Worm (Caenorhabditis elegans) whole organism, late embryonic: ENCODE data around the gene nhr-100.

ENCODE experiments used
- F13H6.1 ChIP-seq: sonication (generic microtip); optimal IDR thresholded peaks from 2 replicates; lab custom pipeline; 2016; ENCODE audit warnings: missing genetic modification characterization, missing compliant biosample characterization
- K02D7.2 ChIP-seq: sonication (generic microtip); optimal IDR thresholded peaks from 2 replicates; lab custom pipeline; 2017; ENCODE audit warnings: mild to moderate bottlenecking, missing genetic modification characterization, missing compliant biosample characterization
- Y22D7AL.16 ChIP-seq: sonication (generic microtip); optimal IDR thresholded peaks from 2 replicates; lab custom pipeline; 2016; ENCODE audit warnings: missing genetic modification characterization, missing compliant biosample characterization
- ama-1 ChIP-seq: fragments of 150-350 bp; optimal IDR thresholded peaks from 2 replicates; lab custom pipeline; 2014
- ceh-14 ChIP-seq: sonication (generic microtip); optimal IDR thresholded peaks from 2 replicates; lab custom pipeline; 2016; ENCODE audit warnings: missing genotype, missing genetic modification characterization, missing compliant biosample characterization
- ceh-18 ChIP-seq: sonication (generic microtip); optimal IDR thresholded peaks from 2 replicates; lab custom pipeline; 2016; ENCODE audit warnings: missing genetic modification characterization, missing compliant biosample characterization
- ceh-2 ChIP-seq: sonication (generic microtip); optimal IDR thresholded peaks from 2 replicates; lab custom pipeline; 2016; ENCODE audit warnings: missing genotype, missing genetic modification characterization, missing compliant biosample characterization
- ceh-30 ChIP-seq: fragments of 150-350 bp; optimal IDR thresholded peaks from 2 replicates; lab custom pipeline; 2014; ENCODE audit warnings: missing biosample characterization, missing genetic modification characterization
- ceh-31 ChIP-seq: sonication (generic microtip); optimal IDR thresholded peaks from 2 replicates; lab custom pipeline; 2016; ENCODE audit warnings: missing genetic modification characterization, missing compliant biosample characterization
- ceh-48 ChIP-seq: sonication (generic microtip); optimal IDR thresholded peaks from 2 replicates; lab custom pipeline; 2016; ENCODE audit warnings: missing genetic modification characterization, inconsistent platforms, missing compliant biosample characterization
- che-1 ChIP-seq: sonication (generic microtip); optimal IDR thresholded peaks from 2 replicates; lab custom pipeline; 2016; ENCODE audit warnings: mild to moderate bottlenecking, missing genetic modification characterization, missing compliant biosample characterization
- dmd-4 ChIP-seq: sonication (generic microtip); optimal IDR thresholded peaks from 2 replicates; lab custom pipeline; 2016; ENCODE audit warnings: borderline replicate concordance, missing genetic modification characterization, missing compliant biosample characterization
- dve-1 ChIP-seq: sonication (generic microtip); optimal IDR thresholded peaks from 2 replicates; lab custom pipeline; 2017; ENCODE audit warnings: antibody characterized with exemption, mild to moderate bottlenecking, missing genetic modification characterization, missing compliant biosample characterization
- elt-2 ChIP-seq: sonication (generic microtip); optimal IDR thresholded peaks from 2 replicates; lab custom pipeline; 2016; ENCODE audit warnings: missing genetic modification reagents, missing genetic modification characterization, missing compliant biosample characterization
- ets-4 ChIP-seq: sonication (generic microtip); optimal IDR thresholded peaks from 2 replicates; lab custom pipeline; 2016; ENCODE audit warnings: missing genetic modification characterization, missing compliant biosample characterization
- fax-1 ChIP-seq: sonication (generic microtip); optimal IDR thresholded peaks from 2 replicates; lab custom pipeline; 2016; ENCODE audit warnings: missing genotype, missing genetic modification characterization, missing compliant biosample characterization
- hlh-13 ChIP-seq: fragments of 200-800 bp; sonication (Bioruptor generic); optimal IDR thresholded peaks from 2 replicates; lab custom pipeline; 2018; ENCODE audit warnings: mild to moderate bottlenecking, missing genetic modification characterization, missing compliant biosample characterization
- hlh-15 ChIP-seq: sonication (generic microtip); optimal IDR thresholded peaks from 2 replicates; lab custom pipeline; 2016; ENCODE audit warnings: missing genetic modification characterization, missing compliant biosample characterization
- hlh-30 ChIP-seq: sonication (generic microtip); optimal IDR thresholded peaks from 2 replicates; lab custom pipeline; 2017; ENCODE audit warnings: antibody characterized with exemption, missing genetic modification characterization, missing compliant biosample characterization; ENCODE audit not compliant: insufficient read depth
- hlh-8 ChIP-seq: sonication (generic microtip); optimal IDR thresholded peaks from 2 replicates; lab custom pipeline; 2016; ENCODE audit warnings: missing genotype, missing genetic modification characterization, missing compliant biosample characterization
- lim-6 ChIP-seq: sonication (generic microtip); optimal IDR thresholded peaks from 2 replicates; lab custom pipeline; 2016; ENCODE audit warnings: missing genetic modification characterization, missing compliant biosample characterization
- lin-11 ChIP-seq: fragments of 200-800 bp; sonication (Bioruptor generic); optimal IDR thresholded peaks from 2 replicates; lab custom pipeline; 2018; ENCODE audit warnings: mild to moderate bottlenecking, missing genetic modification characterization, missing compliant biosample characterization
- madf-2 ChIP-seq: sonication (generic microtip); optimal IDR thresholded peaks from 2 replicates; lab custom pipeline; 2017; ENCODE audit warnings: missing genetic modification characterization, missing compliant biosample characterization
- mec-3 ChIP-seq: sonication (generic microtip); optimal IDR thresholded peaks from 2 replicates; lab custom pipeline; 2016; ENCODE audit warnings: borderline replicate concordance, missing genetic modification characterization, missing compliant biosample characterization
- nfya-1 ChIP-seq: sonication (generic microtip); optimal IDR thresholded peaks from 2 replicates; lab custom pipeline; 2017; ENCODE audit warnings: missing genetic modification characterization, mild to moderate bottlenecking, missing compliant biosample characterization, antibody characterized with exemption, moderate library complexity
- nhr-232 ChIP-seq: sonication (generic microtip); optimal IDR thresholded peaks from 2 replicates; lab custom pipeline; 2016; ENCODE audit warnings: missing genetic modification characterization, missing compliant biosample characterization
- npax-4 ChIP-seq: sonication (generic microtip); optimal IDR thresholded peaks from 2 replicates; lab custom pipeline; 2016; ENCODE audit warnings: missing genetic modification characterization, missing compliant biosample characterization
- odd-2 ChIP-seq: sonication (generic microtip); optimal IDR thresholded peaks from 2 replicates; lab custom pipeline; 2017; ENCODE audit warnings: antibody characterized with exemption, mild to moderate bottlenecking, missing genetic modification characterization, missing compliant biosample characterization
- pag-3 ChIP-seq: sonication (generic microtip); optimal IDR thresholded peaks from 2 replicates; lab custom pipeline; 2016; ENCODE audit warnings: missing compliant biosample characterization, missing genetic modification characterization, borderline replicate concordance
- pat-9 ChIP-seq: fragments of 200-800 bp; sonication (Bioruptor generic); optimal IDR thresholded peaks from 2 replicates; lab custom pipeline; 2018; ENCODE audit warnings: mild to moderate bottlenecking, missing genetic modification characterization, moderate library complexity, missing compliant biosample characterization
- pha-2 ChIP-seq: sonication (generic microtip); optimal IDR thresholded peaks from 2 replicates; lab custom pipeline; 2017; ENCODE audit warnings: mild to moderate bottlenecking, missing genetic modification characterization, missing compliant biosample characterization
- pqm-1 ChIP-seq: sonication (generic microtip); optimal IDR thresholded peaks from 2 replicates; lab custom pipeline; 2016; ENCODE audit warnings: missing genetic modification characterization, missing compliant biosample characterization
- ref-2 ChIP-seq: sonication (generic microtip); optimal IDR thresholded peaks from 2 replicates; lab custom pipeline; 2016; ENCODE audit warnings: missing genetic modification characterization, missing compliant biosample characterization
- rnt-1 ChIP-seq: sonication (generic microtip); optimal IDR thresholded peaks from 2 replicates; lab custom pipeline; 2016; ENCODE audit warnings: missing genetic modification characterization, missing compliant biosample characterization
- tbx-2 ChIP-seq: sonication (generic microtip); optimal IDR thresholded peaks from 2 replicates; lab custom pipeline; 2016; ENCODE audit warnings: missing genetic modification characterization, missing compliant biosample characterization
- unc-3 ChIP-seq, 2 experiments: fragments of 200-800 bp in 1 of 2; sonication (Bioruptor generic) in 1 of 2; sonication (generic microtip) in 1 of 2; conservative IDR thresholded peaks in 1 of 2; optimal IDR thresholded peaks in 1 of 2; 2 replicates each; pipeline versions ENCODE4 v1.3.6 to Lab custom; 2016 to 2022; ENCODE audit warnings: missing compliant biosample characterization in 2 of 2, missing genetic modification characterization in 2 of 2, missing genetic modification reagents in 1 of 2
- unc-42 ChIP-seq: sonication (generic microtip); optimal IDR thresholded peaks from 2 replicates; lab custom pipeline; 2016; ENCODE audit warnings: missing genotype, missing genetic modification characterization, missing compliant biosample characterization
- unc-86 ChIP-seq: sonication (generic microtip); optimal IDR thresholded peaks from 2 replicates; lab custom pipeline; 2016; ENCODE audit warnings: missing genetic modification characterization, missing compliant biosample characterization

Gene nhr-100

ce11 chrIV:9699062-9699461 is 29.4 kb upstream of the nhr-100 start:
- TF ChIP-seq che-1 (tag; lab: Kevin White, UChicago), result no peak
- no peak for TF ChIP-seq pha-2 (tag; lab: Kevin White, UChicago)
- TF ChIP-seq madf-2, result no peak
- TF ChIP-seq lin-11, result no peak
- TF ChIP-seq mec-3 (tag; lab: Kevin White, UChicago), result no peak
- no peak for TF ChIP-seq dmd-4
- TF ChIP-seq elt-2 (tag; lab: Kevin White, UChicago), result no peak
- TF ChIP-seq npax-4, result no peak
- no peak for TF ChIP-seq pat-9 (tag; lab: Kevin White, UChicago)
- no peak for TF ChIP-seq nhr-232 (tag; lab: Kevin White, UChicago)
- TF ChIP-seq dve-1 (tag; lab: Kevin White, UChicago), result no peak
- no peak for TF ChIP-seq ceh-48 (tag; lab: Kevin White, UChicago)
- no peak for TF ChIP-seq hlh-15 (tag; lab: Kevin White, UChicago)
- no peak for TF ChIP-seq F13H6.1
- no peak for TF ChIP-seq hlh-8 (tag; lab: Kevin White, UChicago)
- TF ChIP-seq ceh-2, result no peak
- TF ChIP-seq unc-86, result no peak

DNA sequence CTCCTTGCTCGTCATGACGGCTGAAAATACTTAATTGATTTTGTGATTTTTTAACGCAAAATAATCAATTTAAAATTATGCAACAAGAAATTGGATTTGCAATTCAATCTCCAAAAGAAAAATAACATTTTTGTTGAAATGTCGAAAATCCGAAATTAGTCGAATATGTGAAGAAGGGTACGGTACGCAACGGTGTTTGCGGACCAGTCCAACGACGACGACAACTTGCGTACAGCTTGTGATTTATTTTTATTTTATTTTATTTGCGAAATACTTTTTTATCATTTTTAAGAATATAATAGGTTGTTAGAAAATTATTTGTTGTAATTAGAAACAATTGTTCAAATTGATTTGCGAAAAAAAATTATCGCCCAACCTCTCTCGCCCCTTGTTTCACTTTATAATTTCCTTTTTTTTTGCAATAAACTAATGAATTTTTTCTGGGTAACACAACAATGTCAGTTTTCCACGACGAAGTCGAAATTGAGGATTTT is 21.7 kb upstream of the nhr-100 start, which contains the start of the genes dcaf-1 and dph-3:
Gene dcaf-1, minus strand, starts transcription at position 20 of the 494 bp plus-strand sequence.
Gene dph-3, plus strand, starts transcription at position 444 of the 494 bp plus-strand sequence.
- TF ChIP-seq unc-42 (tag; lab: Kevin White, UChicago) (peak; percentile 11), nfya-1 (peak; percentile 10), fax-1 (tag; lab: Kevin White, UChicago) (no peak)
- TF ChIP-seq, all 69 proteins: peak for 2

DNA sequence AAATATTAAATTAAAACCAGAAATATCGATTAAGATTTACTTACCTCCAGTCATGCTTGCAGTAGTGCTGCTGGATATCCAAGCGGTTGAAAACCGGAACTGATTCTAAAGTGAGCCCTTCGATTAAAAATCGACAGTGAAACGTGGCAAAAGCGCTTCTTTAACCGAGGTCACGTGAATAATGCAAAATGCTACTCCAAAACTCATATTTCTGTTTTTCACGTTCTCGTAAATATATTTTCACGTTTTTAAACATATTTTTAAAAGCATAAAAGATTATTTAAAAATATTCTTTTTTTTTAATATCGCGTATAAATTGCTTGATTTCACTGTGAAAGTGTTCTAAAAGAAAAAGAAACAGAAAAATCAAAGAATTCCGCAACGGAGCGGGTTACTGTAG is 19.3 kb upstream of the nhr-100 start, which contains the start of gene ant-1.3:
Gene ant-1.3, minus strand, starts transcription at position 101 of the 400 bp plus-strand sequence.
- TF ChIP-seq ceh-30 (tag; lab: Kevin White, UChicago) (no peak), mec-3 (tag; lab: Kevin White, UChicago) (no peak)

DNA sequence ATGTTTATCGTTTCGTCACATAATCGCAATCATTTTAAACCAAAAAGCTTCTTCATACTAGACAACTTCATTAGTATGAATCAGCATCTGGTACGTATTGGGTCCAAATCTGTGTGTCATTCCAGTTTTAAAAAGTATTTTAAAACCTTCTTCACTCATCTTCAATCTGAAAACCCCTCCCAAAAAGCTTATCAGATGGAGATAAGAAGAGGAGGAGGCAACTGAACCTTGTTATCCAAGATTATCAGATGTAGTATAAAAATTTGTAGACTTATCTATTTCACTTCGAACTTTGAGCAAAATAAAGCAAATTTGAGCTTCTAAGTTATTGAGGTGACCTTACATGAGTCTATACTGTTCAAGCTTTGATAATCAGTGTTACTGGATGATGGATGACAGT is 18.6 kb upstream of the nhr-100 start, which contains the start of gene nhr-38:
Gene nhr-38, plus strand, starts transcription at position 301 of the 400 bp plus-strand sequence.
- TF ChIP-seq ref-2 (no peak), pqm-1 (tag; lab: Kevin White, UChicago) (no peak), unc-3 (GFP tag; conservative IDR thresholded peaks at IDR 0.05; lab: Robert Waterston, UW) (no peak), unc-3 (tag; optimal IDR thresholded peaks at IDR 0.05; lab: Kevin White, UChicago) (no peak), rnt-1 (tag; lab: Kevin White, UChicago) (no peak), ceh-14 (tag; lab: Kevin White, UChicago) (no peak), ceh-31 (no peak), Y22D7AL.16 (tag; lab: Kevin White, UChicago) (no peak), hlh-30 (no peak), pag-3 (tag; lab: Kevin White, UChicago) (no peak), odd-2 (tag; lab: Kevin White, UChicago) (no peak), lim-6 (tag; lab: Kevin White, UChicago) (no peak), tbx-2 (no peak), ama-1 (lab: Kevin White, UChicago) (no peak), ceh-18 (tag; lab: Kevin White, UChicago) (no peak), ets-4 (tag; lab: Kevin White, UChicago) (no peak), K02D7.2 (tag; lab: Kevin White, UChicago) (no peak), ceh-48 (tag; lab: Kevin White, UChicago) (no peak), hlh-13 (no peak), pha-2 (tag; lab: Kevin White, UChicago) (no peak), pat-9 (tag; lab: Kevin White, UChicago) (no peak)
